Worm (Caenorhabditis elegans) whole organism, midembryonic: ENCODE measurements around the gene lsm-8.

Source experiments
- T22C8.4 ChIP-seq: fragments of 200-800 bp; sonication (Bioruptor generic); IDR thresholded peaks from 2 replicates; pipeline ENCODE4 v1.3.6; 2022; ENCODE audit warnings: missing genetic modification characterization, missing compliant biosample characterization
- cog-1 ChIP-seq: sonication (generic microtip); optimal IDR thresholded peaks from 2 replicates; lab custom pipeline; 2016; ENCODE audit warnings: missing genetic modification characterization, missing compliant biosample characterization
- flt-1 ChIP-seq: fragments of 200-800 bp; sonication (Bioruptor generic); IDR thresholded peaks from 2 replicates; pipeline ENCODE4 v1.3.6; 2022; ENCODE audit warnings: missing genetic modification characterization, missing compliant biosample characterization
- klf-2 ChIP-seq: fragments of 200-800 bp; sonication (Bioruptor generic); conservative IDR thresholded peaks from 2 replicates; pipeline ENCODE4 v1.3.6; 2022; ENCODE audit warnings: missing genetic modification reagents, missing genetic modification characterization, missing compliant biosample characterization
- tab-1 ChIP-seq: fragments of 200-800 bp; sonication (Bioruptor generic); IDR thresholded peaks from 2 replicates; pipeline ENCODE4 v1.3.6; 2022; ENCODE audit warnings: missing genetic modification characterization, missing compliant biosample characterization
- ztf-23 ChIP-seq: fragments of 200-800 bp; sonication (Bioruptor generic); IDR thresholded peaks from 2 replicates; pipeline ENCODE4 v1.3.6; 2022; ENCODE audit warnings: missing genetic modification reagents, missing genetic modification characterization, missing compliant biosample characterization
- ztf-29 ChIP-seq: fragments of 200-800 bp; sonication (Bioruptor generic); IDR thresholded peaks from 2 replicates; pipeline ENCODE4 v1.3.6; 2022; ENCODE audit warnings: missing genetic modification reagents, missing genetic modification characterization, missing compliant biosample characterization

ce11 chrIV:6361668-6362067 is 35.3 kb downstream of the lsm-8 start, which contains the start of gene Y73B6BL.47:
- TF ChIP-seq flt-1 (no peak), cog-1 (tag; lab: Kevin White, UChicago) (no peak), T22C8.4 (no peak), tab-1 (GFP tag; lab: Robert Waterston, UW) (no peak), ztf-23 (GFP tag; lab: Robert Waterston, UW) (no peak), ztf-29 (GFP tag; lab: Robert Waterston, UW) (no peak), klf-2 (GFP tag; lab: Robert Waterston, UW) (no peak)
